Fruit fly (Drosophila melanogaster): Measurements from ENCODE around the gene Sap-r.

Sap-r gene

DNA sequence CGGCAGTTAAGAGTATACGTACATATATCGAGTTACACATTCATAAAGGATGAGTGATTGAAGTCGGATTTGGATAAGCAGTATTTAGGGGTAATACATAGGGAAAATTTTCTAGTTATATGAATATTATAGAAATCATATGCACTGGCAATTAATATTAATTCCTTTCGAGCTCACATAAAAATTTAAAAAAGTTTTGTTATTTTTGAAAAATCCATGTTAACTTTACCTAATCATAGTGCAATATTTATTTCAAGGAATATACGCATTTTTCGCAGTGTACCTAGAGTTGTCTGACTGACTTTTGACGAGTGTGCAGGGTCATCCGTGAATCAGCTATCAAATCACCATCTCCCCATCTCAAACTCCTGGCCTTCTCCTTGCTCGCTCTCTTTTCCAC is 24.4 kb downstream of the Sap-r start (continued):
- TF ChIP-seq salr (GFP tag; optimal IDR thresholded peaks at IDR 0.05) (peak in 1 of 2 experiments; percentile 51), CG11762 (GFP tag; optimal IDR thresholded peaks at IDR 0.05; ENCODE audit: insufficient read depth) (peak; percentile 16), CG11294 (GFP tag; IDR thresholded peaks at IDR 0.05) (no peak)

- TF ChIP-seq Sox14 (GFP tag; optimal IDR thresholded peaks at IDR 0.05), result no peak
- TF ChIP-seq esn (GFP tag; optimal IDR thresholded peaks at IDR 0.05), result no peak
- TF ChIP-seq OdsH (GFP tag; optimal IDR thresholded peaks at IDR 0.05), result no peak
- TF ChIP-seq CG15336 (GFP tag; IDR thresholded peaks at IDR 0.05), result no peak
- TF ChIP-seq vri (GFP tag; optimal IDR thresholded peaks at IDR 0.05), result no peak
- no peak for TF ChIP-seq dac (GFP tag; optimal IDR thresholded peaks at IDR 0.05)
- no peak for TF ChIP-seq CG6163 (GFP tag; IDR thresholded peaks at IDR 0.05)
- TF ChIP-seq CG32006 (GFP tag; optimal IDR thresholded peaks at IDR 0.05), result no peak
- no peak for TF ChIP-seq Met (GFP tag; optimal IDR thresholded peaks at IDR 0.05)
- TF ChIP-seq Eip75B (GFP tag; optimal IDR thresholded peaks at IDR 0.05), result peak; percentile 26
- TF ChIP-seq CG6792 (GFP tag; optimal IDR thresholded peaks at IDR 0.05), result no peak
- TF ChIP-seq ss (GFP tag; optimal IDR thresholded peaks at IDR 0.05), result peak in 1 of 2 experiments; percentile 92
- TF ChIP-seq CG8319 (GFP tag; optimal IDR thresholded peaks at IDR 0.05), result no peak
Measured at dm6 chr3R:30863971-30864370, 24.9 kb downstream of the Sap-r start.

DNA sequence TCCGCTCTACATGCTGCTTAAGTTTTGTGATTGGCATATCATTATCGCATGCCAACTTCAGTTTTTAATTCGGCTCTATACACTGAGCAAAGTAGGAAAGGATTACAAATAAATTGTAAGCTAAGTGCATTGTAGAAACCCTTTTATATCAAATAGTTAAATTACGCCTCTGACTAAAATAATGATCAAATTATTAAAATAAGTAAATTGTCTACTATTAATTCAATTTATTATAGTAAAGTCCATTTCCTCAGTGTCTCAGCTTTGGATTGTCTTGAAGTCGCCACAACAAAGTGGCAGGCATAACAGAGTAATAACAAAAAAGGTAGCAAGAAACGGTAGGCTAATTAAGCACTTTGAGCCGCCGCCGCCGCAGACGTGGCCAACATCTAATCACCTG is 26.4 kb downstream of the Sap-r start:
- TF ChIP-seq Gug (GFP tag; IDR thresholded peaks at IDR 0.05) (no peak), achi (GFP tag; optimal IDR thresholded peaks at IDR 0.05) (no peak), fkh (GFP tag; optimal IDR thresholded peaks at IDR 0.05) (no peak), topi (GFP tag; optimal IDR thresholded peaks at IDR 0.05) (no peak), CG4318 (GFP tag; optimal IDR thresholded peaks at IDR 0.05) (no peak), Ets96B (tag; optimal IDR thresholded peaks at IDR 0.05) (no peak), salr (GFP tag; optimal IDR thresholded peaks at IDR 0.05) (no peak), Eip78C (GFP tag) (peak; percentile 60), CG11902 (GFP tag; optimal IDR thresholded peaks at IDR 0.05) (no peak), Blimp-1 (GFP tag; optimal IDR thresholded peaks at IDR 0.05) (no peak), CG1621 (tag; optimal IDR thresholded peaks at IDR 0.05) (no peak), acj6 (GFP tag; optimal IDR thresholded peaks at IDR 0.05) (no peak), pdm3 (GFP tag; optimal IDR thresholded peaks at IDR 0.05) (no peak), CG11294 (GFP tag; IDR thresholded peaks at IDR 0.05) (no peak), eg (GFP tag; IDR thresholded peaks at IDR 0.05) (peak; percentile 32; the same call in 1 of the 3 replicates), Hr39 (GFP tag; optimal IDR thresholded peaks at IDR 0.05) (no peak)

DNA sequence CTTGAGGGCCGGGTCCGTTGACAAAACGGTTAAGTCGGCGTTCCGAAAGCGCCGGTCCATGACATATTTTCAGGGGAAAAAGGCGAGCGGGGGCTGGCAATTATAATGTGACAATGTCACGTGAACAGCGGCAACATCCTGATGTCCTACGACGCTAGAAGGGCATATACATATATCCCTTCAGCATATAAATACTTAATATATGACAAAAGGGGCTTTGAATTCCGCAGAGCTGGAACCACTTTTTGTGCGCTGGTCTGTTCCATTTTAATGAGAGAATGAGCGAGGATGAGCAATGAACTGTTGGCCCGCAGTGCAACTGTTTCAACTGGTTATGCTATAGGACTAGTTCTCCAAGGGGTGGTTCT is 28.3 kb downstream of the Sap-r start:
- TF ChIP-seq Gug (GFP tag; IDR thresholded peaks at IDR 0.05) (no peak), ss (GFP tag; optimal IDR thresholded peaks at IDR 0.05) (peak; percentile 16 to 49)

DNA sequence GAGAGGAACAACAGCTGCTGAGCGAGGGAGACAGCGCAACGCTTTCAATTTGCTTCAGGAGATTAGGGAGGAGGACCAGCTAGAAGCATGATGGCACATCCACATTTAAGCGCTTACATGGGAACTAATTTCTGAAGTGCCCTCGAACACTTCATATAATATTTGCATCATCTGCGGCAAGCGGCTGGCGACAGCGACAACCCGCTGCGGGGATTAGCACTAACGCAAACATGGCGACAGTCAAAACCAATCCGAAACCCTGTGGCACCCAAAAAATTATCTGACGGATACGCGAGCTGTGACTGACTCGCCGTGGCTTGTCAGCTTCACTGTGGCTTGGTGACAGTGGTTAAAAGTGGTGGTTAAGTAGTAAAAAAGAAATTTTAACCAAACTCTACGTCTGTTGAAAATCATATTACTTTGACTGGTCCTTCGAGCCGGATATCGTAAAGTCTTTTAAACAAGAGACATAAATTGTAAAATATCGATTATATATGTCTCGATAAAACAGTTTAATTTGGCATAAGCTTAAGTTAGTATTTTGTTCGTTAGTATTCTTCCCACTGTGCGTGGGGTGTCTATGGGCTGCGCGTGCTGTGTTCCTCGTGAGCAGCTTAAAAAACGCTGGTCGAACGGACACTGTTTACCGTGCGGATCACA is 28.8 kb downstream of the Sap-r start:
- peak; percentile 49 for TF ChIP-seq svp (GFP tag)
- TF ChIP-seq CG10669 (GFP tag; optimal IDR thresholded peaks at IDR 0.05), result peak; percentile 8
- TF ChIP-seq fd85E (GFP tag; optimal IDR thresholded peaks at IDR 0.05), result no peak

DNA sequence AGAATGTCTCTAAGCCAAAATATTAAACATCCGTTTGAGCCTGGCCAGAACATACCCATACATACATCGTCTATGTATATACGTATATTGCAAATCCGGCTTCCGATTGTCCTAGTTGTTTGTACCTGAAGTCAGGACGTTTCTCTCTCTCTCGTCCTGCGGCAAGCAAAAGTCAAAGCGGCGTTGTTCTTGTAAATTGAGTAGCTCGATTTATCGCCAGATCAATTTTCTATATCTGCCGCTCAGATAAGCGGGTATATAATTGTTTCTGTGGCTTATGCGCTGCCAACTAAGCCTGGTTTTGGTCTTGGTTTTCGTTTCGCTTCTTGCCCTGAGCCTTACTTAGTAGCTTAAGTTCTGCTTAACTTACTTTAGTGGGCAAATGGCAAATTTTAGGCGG is 32.3 kb downstream of the Sap-r start:
- TF ChIP-seq Lpt (GFP tag; optimal IDR thresholded peaks at IDR 0.05) (no peak), Gug (GFP tag; IDR thresholded peaks at IDR 0.05) (no peak), net (GFP tag; optimal IDR thresholded peaks at IDR 0.05) (no peak), CG7368 (GFP tag; optimal IDR thresholded peaks at IDR 0.05) (no peak), CG3919 (GFP tag; optimal IDR thresholded peaks at IDR 0.05) (no peak), Eip75B (GFP tag; optimal IDR thresholded peaks at IDR 0.05) (no peak), ss (GFP tag; optimal IDR thresholded peaks at IDR 0.05) (no peak), Hr38 (GFP tag; optimal IDR thresholded peaks at IDR 0.05) (no peak), pdm3 (GFP tag; optimal IDR thresholded peaks at IDR 0.05) (no peak), OdsH (GFP tag; optimal IDR thresholded peaks at IDR 0.05) (no peak), Sox15 (GFP tag; optimal IDR thresholded peaks at IDR 0.05) (no peak), Eip78C (GFP tag) (no peak), achi (GFP tag; optimal IDR thresholded peaks at IDR 0.05) (no peak), Blimp-1 (GFP tag; optimal IDR thresholded peaks at IDR 0.05) (no peak)

All from whole organism, prepupa.